Fruit fly (Drosophila melanogaster): ENCODE data around the gene CG13022.

CG13022 gene

dm6 chr3L:16922952-16923351, 15.8 kb downstream of the CG13022 start, which contains the start of gene CG13028:
TSS of gene CG13028 (plus strand) at chr3L:16923252.
- no peak for TF ChIP-seq Eip93F (GFP tag; optimal IDR thresholded peaks at IDR 0.05)
- no peak for TF ChIP-seq CG1621 (tag; optimal IDR thresholded peaks at IDR 0.05)
- TF ChIP-seq svp (GFP tag) = no peak
- TF ChIP-seq pdm3 (GFP tag; optimal IDR thresholded peaks at IDR 0.05) = no peak
- no peak for TF ChIP-seq fd59A (GFP tag; optimal IDR thresholded peaks at IDR 0.05)
- no peak for TF ChIP-seq lz (GFP tag; optimal IDR thresholded peaks at IDR 0.05)
- no peak for TF ChIP-seq CG31627 (GFP tag; optimal IDR thresholded peaks at IDR 0.05)
- no peak for TF ChIP-seq CG7368 (GFP tag; optimal IDR thresholded peaks at IDR 0.05)
- no peak for TF ChIP-seq OdsH (GFP tag; optimal IDR thresholded peaks at IDR 0.05)
- no peak for TF ChIP-seq CG10631 (GFP tag; optimal IDR thresholded peaks at IDR 0.05)
- no peak for TF ChIP-seq CG8632 (GFP tag; optimal IDR thresholded peaks at IDR 0.05)
- no peak for TF ChIP-seq topi (GFP tag; optimal IDR thresholded peaks at IDR 0.05)
- no peak for TF ChIP-seq Hr39 (GFP tag; optimal IDR thresholded peaks at IDR 0.05)
- no peak for TF ChIP-seq CG3919 (GFP tag; optimal IDR thresholded peaks at IDR 0.05)
- TF ChIP-seq net (GFP tag; optimal IDR thresholded peaks at IDR 0.05) = no peak
- TF ChIP-seq achi (GFP tag; optimal IDR thresholded peaks at IDR 0.05) = no peak
- TF ChIP-seq ss (GFP tag; optimal IDR thresholded peaks at IDR 0.05) = no peak
- TF ChIP-seq eg (GFP tag; IDR thresholded peaks at IDR 0.05) = no peak
- no peak for TF ChIP-seq Eip78C (GFP tag)
- TF ChIP-seq Sox15 (GFP tag; optimal IDR thresholded peaks at IDR 0.05) = no peak

dm6 chr3L:16917409-16918173, 21.2 kb downstream of the CG13022 start:
- peak; percentile 54 for TF ChIP-seq Eip78C (GFP tag)
- TF ChIP-seq Blimp-1 (GFP tag; optimal IDR thresholded peaks at IDR 0.05) = peak; percentile 1
- no peak for TF ChIP-seq esn (GFP tag; optimal IDR thresholded peaks at IDR 0.05)

DNA sequence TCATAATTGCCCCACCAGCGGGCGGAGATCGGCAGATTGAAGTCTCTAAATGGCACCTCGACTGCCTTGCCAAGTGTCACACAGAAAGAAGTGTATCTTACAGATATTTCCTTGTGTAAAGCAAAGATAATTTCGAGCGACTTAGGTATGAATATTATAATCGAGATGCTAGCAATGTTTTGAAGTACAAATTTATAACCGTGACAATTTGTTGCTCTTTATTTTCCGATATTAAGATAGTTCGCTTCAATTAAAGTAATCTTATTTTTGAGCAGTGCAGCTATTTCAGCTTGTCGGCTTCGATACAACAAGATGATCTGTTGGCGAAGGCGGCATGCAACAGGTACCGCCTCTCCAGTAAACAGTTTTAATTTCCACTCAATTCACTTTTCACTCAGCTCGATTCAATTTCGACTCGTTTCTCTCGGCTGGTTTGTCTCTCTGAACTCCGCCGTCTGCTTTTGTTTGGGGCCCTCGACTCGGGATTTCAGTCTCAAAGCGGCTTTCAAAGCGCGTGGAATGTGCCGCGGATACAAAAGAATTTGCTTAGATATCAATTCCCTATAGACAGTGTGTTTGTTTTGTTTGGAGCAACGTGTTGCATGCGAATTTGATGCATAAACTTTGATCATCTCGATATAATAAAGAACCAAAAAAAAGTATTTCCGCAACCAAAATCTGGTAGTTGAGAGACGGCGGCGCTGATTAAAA, 22.8 kb downstream of the CG13022 start:
- TF ChIP-seq Ets21C (GFP tag; optimal IDR thresholded peaks at IDR 0.05) (no peak), CG11294 (GFP tag; IDR thresholded peaks at IDR 0.05) (peak; percentile 71), Met (GFP tag; optimal IDR thresholded peaks at IDR 0.05) (peak; percentile 42), CG6276 (GFP tag; optimal IDR thresholded peaks at IDR 0.05) (peak; percentile 93), CG8119 (GFP tag; IDR thresholded peaks at IDR 0.05) (peak; percentile 90; the same call in 2 of the 3 replicates), Hr4 (GFP tag; optimal IDR thresholded peaks at IDR 0.05) (peak; percentile 92), CG3032 (tag; optimal IDR thresholded peaks at IDR 0.05) (peak; percentile 74), topi (GFP tag; optimal IDR thresholded peaks at IDR 0.05) (peak; percentile 63), CG11762 (GFP tag; optimal IDR thresholded peaks at IDR 0.05; ENCODE audit: insufficient read depth) (peak; percentile 73), fkh (GFP tag; optimal IDR thresholded peaks at IDR 0.05) (peak; percentile 10), salr (GFP tag; optimal IDR thresholded peaks at IDR 0.05) (peak; percentile 35 to 83), eg (GFP tag; IDR thresholded peaks at IDR 0.05) (peak; percentile 91), esn (GFP tag; optimal IDR thresholded peaks at IDR 0.05) (peak; percentile 54), CG6808 (GFP tag; optimal IDR thresholded peaks at IDR 0.05) (peak; percentile 65), pdm3 (GFP tag; optimal IDR thresholded peaks at IDR 0.05) (peak; percentile 82), Ets96B (tag; optimal IDR thresholded peaks at IDR 0.05) (peak; percentile 81), Smox (GFP tag; optimal IDR thresholded peaks at IDR 0.05) (no peak), Sox102F (GFP tag; optimal IDR thresholded peaks at IDR 0.05) (peak; percentile 26), dsx (GFP tag; optimal IDR thresholded peaks at IDR 0.05; ENCODE audit: poor library complexity, severe bottlenecking) (peak; percentile 67), svp (GFP tag) (no peak), cyc (GFP tag; optimal IDR thresholded peaks at IDR 0.05) (peak; percentile 37), Hr38 (GFP tag; optimal IDR thresholded peaks at IDR 0.05) (no peak), CG15336 (GFP tag; IDR thresholded peaks at IDR 0.05) (peak; percentile 89), fd59A (GFP tag; optimal IDR thresholded peaks at IDR 0.05) (peak; percentile 65), CG1621 (tag; optimal IDR thresholded peaks at IDR 0.05) (peak; percentile 51), CG4318 (GFP tag; optimal IDR thresholded peaks at IDR 0.05) (peak; percentile 80), CG6163 (GFP tag; IDR thresholded peaks at IDR 0.05) (peak; percentile 82), CG10669 (GFP tag; optimal IDR thresholded peaks at IDR 0.05) (peak; percentile 79), Blimp-1 (GFP tag; optimal IDR thresholded peaks at IDR 0.05) (no peak), Hr39 (GFP tag; optimal IDR thresholded peaks at IDR 0.05) (peak; percentile 24), CG31627 (GFP tag; optimal IDR thresholded peaks at IDR 0.05) (peak; percentile 9), Eip93F (GFP tag; optimal IDR thresholded peaks at IDR 0.05) (no peak), ss (GFP tag; optimal IDR thresholded peaks at IDR 0.05) (peak; percentile 53 to 82), CG34406 (GFP tag; optimal IDR thresholded peaks at IDR 0.05) (peak; percentile 61)

All from whole organism, prepupa.